Fruit fly (Drosophila melanogaster) whole organism: ENCODE results near the gene CG16964.

ENCODE experiments used
- pan ChIP-seq: fragments of >200 bp; optimal IDR thresholded peaks from 2 replicates; lab custom pipeline; 2017
- psq ChIP-seq: fragments of >200 bp; optimal IDR thresholded peaks from 2 replicates; lab custom pipeline; 2017

- TF ChIP-seq psq (lab: Kevin White, UChicago) (no peak), pan (no peak)
These were observed 30.0 kb downstream of the CG16964 start for dm6 chr2L:11977721-11978120.
